Worm (Caenorhabditis elegans): ENCODE measurements around the gene sra-33.

ce11 chrII:4531880-4532279, 5.2 kb downstream of the sra-33 start, which contains the start of gene sra-32:
- no peak for TF ChIP-seq klf-2 (GFP tag; conservative IDR thresholded peaks at IDR 0.05)
- no peak for TF ChIP-seq cog-1 (tag; optimal IDR thresholded peaks at IDR 0.05)
- TF ChIP-seq flt-1 (GFP tag; IDR thresholded peaks at IDR 0.05) = no peak
- no peak for TF ChIP-seq ref-1 (GFP tag; conservative IDR thresholded peaks at IDR 0.05)
- TF ChIP-seq T22C8.4 (GFP tag; IDR thresholded peaks at IDR 0.05) = no peak
- no peak for TF ChIP-seq ztf-29 (GFP tag; IDR thresholded peaks at IDR 0.05)
- no peak for TF ChIP-seq med-1 (GFP tag; optimal IDR thresholded peaks at IDR 0.05; ENCODE audit: insufficient read depth)
- no peak for TF ChIP-seq tab-1 (GFP tag; IDR thresholded peaks at IDR 0.05)

Measured in whole organism, midembryonic.